Fruit fly (Drosophila melanogaster) whole organism, embryonic: ENCODE results near the gene CG7135.

ENCODE experiments used
- CG11093 ChIP-seq: fragments of 200-800 bp; sonication (Bioruptor generic); IDR thresholded peaks from 3 replicates; pipeline ENCODE4 v1.3.6; 2022; ENCODE audit warnings: missing biosample characterization, missing genetic modification characterization
- CG12744 ChIP-seq: fragments of 200-800 bp; sonication (Bioruptor generic); optimal IDR thresholded peaks from 2 replicates; lab custom pipeline; 2016; ENCODE audit warnings: missing biosample characterization, missing genetic modification characterization
- CG14965 ChIP-seq: fragments of 200-800 bp; sonication (Bioruptor generic); optimal IDR thresholded peaks from 2 replicates; lab custom pipeline; 2016; ENCODE audit warnings: missing biosample characterization, missing genetic modification characterization, borderline replicate concordance
- CG15073 ChIP-seq: fragments of 200-800 bp; sonication (Bioruptor generic); optimal IDR thresholded peaks from 2 replicates; lab custom pipeline; 2016; ENCODE audit warnings: missing biosample characterization, missing genetic modification characterization
- CG1529 ChIP-seq: fragments of 200-800 bp; sonication (Bioruptor generic); optimal IDR thresholded peaks from 3 replicates; lab custom pipeline; 2018; ENCODE audit warnings: missing biosample characterization, missing genetic modification characterization
- CG15601 ChIP-seq: fragments of 200-800 bp; sonication (Bioruptor generic); optimal IDR thresholded peaks from 3 replicates; lab custom pipeline; 2019; ENCODE audit warnings: missing biosample characterization, mild to moderate bottlenecking, missing genetic modification characterization, moderate library complexity
- CG16863 ChIP-seq: fragments of 200-800 bp; sonication (Bioruptor generic); optimal IDR thresholded peaks from 3 replicates; lab custom pipeline; 2016; ENCODE audit warnings: missing biosample characterization, missing genetic modification characterization
- CG18599 ChIP-seq: fragments of 200-800 bp; sonication (Bioruptor generic); optimal IDR thresholded peaks from 3 replicates; lab custom pipeline; 2017; ENCODE audit warnings: missing biosample characterization, missing genetic modification characterization, mild to moderate bottlenecking, moderate library complexity, missing genetic modification reagents
- CG2712 ChIP-seq: fragments of 200-800 bp; optimal IDR thresholded peaks from 3 replicates; lab custom pipeline; 2019; ENCODE audit warnings: missing biosample characterization, mild to moderate bottlenecking, missing genetic modification characterization, moderate library complexity
- CG4404 ChIP-seq: fragments of 200-800 bp; sonication (Bioruptor generic); IDR thresholded peaks from 2 replicates; pipeline ENCODE4 v1.3.6; 2022; ENCODE audit warnings: missing biosample characterization, missing genetic modification characterization
- CG6791 ChIP-seq: fragments of 200-800 bp; sonication (Bioruptor generic); IDR thresholded peaks from 3 replicates; pipeline ENCODE4 v1.3.6; 2022; ENCODE audit warnings: missing biosample characterization, missing genetic modification characterization; ENCODE audit not compliant: partially characterized antibody
- CG7928 ChIP-seq: fragments of 200-800 bp; sonication (Bioruptor generic); optimal IDR thresholded peaks from 2 replicates; lab custom pipeline; 2017; ENCODE audit warnings: missing biosample characterization, mild to moderate bottlenecking, missing genetic modification characterization
- CG8478 ChIP-seq: fragments of >200 bp; optimal IDR thresholded peaks from 2 replicates; lab custom pipeline; 2018
- CG8944 ChIP-seq: fragments of 200-800 bp; sonication (Bioruptor generic); optimal IDR thresholded peaks from 3 replicates; lab custom pipeline; 2016; ENCODE audit warnings: missing biosample characterization, missing genetic modification characterization
- CG9609 ChIP-seq: fragments of 200-800 bp; sonication (Bioruptor generic); optimal IDR thresholded peaks from 3 replicates; lab custom pipeline; 2016; ENCODE audit warnings: missing biosample characterization, missing genetic modification characterization
- CHES-1-like ChIP-seq: fragments of 200-800 bp; sonication (Bioruptor generic); optimal IDR thresholded peaks from 2 replicates; lab custom pipeline; 2016; ENCODE audit warnings: missing biosample characterization, missing genetic modification characterization
- D ChIP-seq, 2 experiments: fragments of 200-800 bp in 1 of 2; fragments of >200 bp in 1 of 2; sonication (Bioruptor generic) in 1 of 2; optimal IDR thresholded peaks; 2 replicates in 1 of 2; 3 replicates in 1 of 2; lab custom pipeline; 2017; ENCODE audit warnings: mild to moderate bottlenecking in 1 of 2, missing biosample characterization in 1 of 2, missing genetic modification characterization in 1 of 2, missing genetic modification reagents in 1 of 2
- Eip74EF ChIP-seq, 2 experiments: fragments of 200-800 bp in 1 of 2; fragments of >200 bp in 1 of 2; sonication (Bioruptor generic) in 1 of 2; optimal IDR thresholded peaks; 2 replicates each; lab custom pipeline; 2017 to 2019; ENCODE audit warnings: missing biosample characterization in 2 of 2, missing genetic modification characterization in 2 of 2, mild to moderate bottlenecking in 1 of 2, moderate library complexity in 1 of 2
- Fer2 ChIP-seq: fragments of 200-800 bp; sonication (Bioruptor generic); optimal IDR thresholded peaks from 2 replicates; lab custom pipeline; 2018; ENCODE audit warnings: missing biosample characterization, mild to moderate bottlenecking, missing genetic modification characterization, moderate library complexity
- HHEX ChIP-seq: fragments of 200-800 bp; sonication (Bioruptor generic); optimal IDR thresholded peaks from 3 replicates; lab custom pipeline; 2017; ENCODE audit warnings: missing biosample characterization, mild to moderate bottlenecking, missing genetic modification characterization, missing genetic modification reagents
- HLH3B ChIP-seq: fragments of 200-800 bp; sonication (Bioruptor generic); IDR thresholded peaks from 2 replicates; pipeline ENCODE4 v1.3.6; 2022; ENCODE audit warnings: missing biosample characterization, missing genetic modification characterization
- Jarid2 ChIP-seq: fragments of 200-800 bp; sonication (Bioruptor generic); optimal IDR thresholded peaks from 3 replicates; lab custom pipeline; 2017; ENCODE audit warnings: mild to moderate bottlenecking, missing biosample characterization, missing genetic modification reagents, missing genetic modification characterization
- MESR4 ChIP-seq: fragments of 200-800 bp; sonication (Bioruptor generic); optimal IDR thresholded peaks from 2 replicates; lab custom pipeline; 2018; ENCODE audit warnings: missing biosample characterization, mild to moderate bottlenecking, missing genetic modification characterization, moderate library complexity
- Max ChIP-seq: fragments of 200-800 bp; sonication (Bioruptor generic); optimal IDR thresholded peaks from 2 replicates; lab custom pipeline; 2016; ENCODE audit warnings: missing biosample characterization, mild to moderate bottlenecking, missing genetic modification characterization
- Med ChIP-seq: fragments of 200-800 bp; sonication (Bioruptor generic); peaks from one replicate; lab custom pipeline; 2016; ENCODE audit warnings: missing biosample characterization, missing genetic modification characterization, mild to moderate bottlenecking, inconsistent platforms, moderate library complexity
- Mes4 ChIP-seq: fragments of 200-800 bp; sonication (Bioruptor generic); optimal IDR thresholded peaks from 2 replicates; lab custom pipeline; 2016; ENCODE audit warnings: missing biosample characterization, missing genetic modification characterization
- Optix ChIP-seq: fragments of 200-800 bp; sonication (Bioruptor generic); IDR thresholded peaks from 3 replicates; pipeline ENCODE4 v1.3.6; 2022; ENCODE audit warnings: missing biosample characterization, missing genetic modification characterization
- Rx ChIP-seq: fragments of 200-800 bp; sonication (Bioruptor generic); IDR thresholded peaks from 2 replicates; pipeline ENCODE4 v1.3.6; 2022; ENCODE audit warnings: missing biosample characterization, missing genetic modification characterization
- Trl ChIP-seq, 3 experiments: fragments of >200 bp in 2 of 3; fragments of 200-800 bp in 1 of 3; sonication (Bioruptor generic) in 1 of 3; optimal IDR thresholded peaks; 2 replicates in 1 of 3; 3 replicates in 2 of 3; lab custom pipeline; 2016 to 2017; ENCODE audit warnings: missing biosample characterization in 1 of 3, missing genetic modification characterization in 1 of 3
- YL-1 ChIP-seq: fragments of 200-800 bp; sonication (Bioruptor generic); optimal IDR thresholded peaks from 3 replicates; lab custom pipeline; 2017; ENCODE audit warnings: missing biosample characterization, mild to moderate bottlenecking, missing genetic modification characterization
- ac ChIP-seq: fragments of 200-800 bp; sonication (Bioruptor generic); optimal IDR thresholded peaks from 3 replicates; lab custom pipeline; 2017; ENCODE audit warnings: missing biosample characterization, mild to moderate bottlenecking, missing genetic modification characterization
- amos ChIP-seq: fragments of 200-800 bp; sonication (Bioruptor generic); IDR thresholded peaks from 2 replicates; pipeline ENCODE4 v1.3.6; 2022; ENCODE audit warnings: missing biosample characterization, missing genetic modification characterization; ENCODE audit not compliant: partially characterized antibody
- ap ChIP-seq: fragments of 200-800 bp; sonication (Bioruptor generic); IDR thresholded peaks from 2 replicates; pipeline ENCODE4 v1.3.6; 2022; ENCODE audit warnings: missing biosample characterization, missing genetic modification characterization
- bcd ChIP-seq: fragments of 200-800 bp; sonication (Bioruptor generic); optimal IDR thresholded peaks from 2 replicates; lab custom pipeline; 2017; ENCODE audit warnings: missing biosample characterization, mild to moderate bottlenecking, missing genetic modification characterization
- chn ChIP-seq: fragments of 200-800 bp; sonication (Bioruptor generic); optimal IDR thresholded peaks from 2 replicates; lab custom pipeline; 2016; ENCODE audit warnings: missing biosample characterization, missing genetic modification characterization
- cwo ChIP-seq: fragments of 200-800 bp; sonication (Bioruptor generic); optimal IDR thresholded peaks from 3 replicates; lab custom pipeline; 2017; ENCODE audit warnings: missing biosample characterization, missing genetic modification characterization, mild to moderate bottlenecking, moderate library complexity, missing genetic modification reagents
- gem ChIP-seq: fragments of 200-800 bp; sonication (Bioruptor generic); optimal IDR thresholded peaks from 2 replicates; lab custom pipeline; 2019; ENCODE audit warnings: missing biosample characterization, mild to moderate bottlenecking, missing genetic modification characterization, moderate library complexity
- hbn ChIP-seq: fragments of 200-800 bp; sonication (Bioruptor generic); IDR thresholded peaks from 2 replicates; pipeline ENCODE4 v1.3.6; 2022; ENCODE audit warnings: missing biosample characterization, missing genetic modification characterization; ENCODE audit not compliant: partially characterized antibody
- jumu ChIP-seq: fragments of 200-800 bp; sonication (Bioruptor generic); optimal IDR thresholded peaks from 3 replicates; lab custom pipeline; 2016; ENCODE audit warnings: missing biosample characterization, missing genetic modification characterization
- klu ChIP-seq: fragments of 200-800 bp; sonication (Bioruptor generic); IDR thresholded peaks from 2 replicates; pipeline ENCODE4 v1.3.6; 2022; ENCODE audit warnings: missing biosample characterization, missing genetic modification characterization
- lbe ChIP-seq: fragments of 200-800 bp; sonication (Bioruptor generic); optimal IDR thresholded peaks from 2 replicates; lab custom pipeline; 2016; ENCODE audit warnings: missing biosample characterization, mild to moderate bottlenecking, missing genetic modification characterization
- org-1 ChIP-seq: fragments of 200-800 bp; sonication (Bioruptor generic); optimal IDR thresholded peaks from 2 replicates; lab custom pipeline; 2017; ENCODE audit warnings: missing biosample characterization, missing genetic modification characterization
- shn ChIP-seq: fragments of 200-800 bp; sonication (Bioruptor generic); optimal IDR thresholded peaks from 3 replicates; lab custom pipeline; 2016; ENCODE audit warnings: missing biosample characterization, missing genetic modification characterization
- slbo ChIP-seq: fragments of 200-800 bp; sonication (Bioruptor generic); IDR thresholded peaks from 2 replicates; pipeline ENCODE4 v1.3.6; 2022; ENCODE audit warnings: missing biosample characterization, missing genetic modification characterization
- sna ChIP-seq: fragments of 200-800 bp; sonication (Bioruptor generic); IDR thresholded peaks from 2 replicates; pipeline ENCODE4 v1.3.6; 2022; ENCODE audit warnings: missing biosample characterization, missing genetic modification characterization; ENCODE audit not compliant: partially characterized antibody
- trh ChIP-seq: fragments of 200-800 bp; sonication (Bioruptor generic); optimal IDR thresholded peaks from 2 replicates; lab custom pipeline; 2016; ENCODE audit warnings: missing biosample characterization, missing genetic modification characterization
- vnd ChIP-seq: fragments of 200-800 bp; sonication (Bioruptor generic); IDR thresholded peaks from 3 replicates; pipeline ENCODE4 v1.3.6; 2022; ENCODE audit warnings: missing biosample characterization, missing genetic modification characterization; ENCODE audit not compliant: partially characterized antibody
- vvl ChIP-seq: fragments of 200-800 bp; sonication (Bioruptor generic); IDR thresholded peaks from 2 replicates; pipeline ENCODE4 v1.3.6; 2022; ENCODE audit warnings: missing biosample characterization, missing genetic modification characterization
- wek ChIP-seq: fragments of 200-800 bp; sonication (Bioruptor generic); optimal IDR thresholded peaks from 3 replicates; lab custom pipeline; 2018; ENCODE audit warnings: missing biosample characterization, mild to moderate bottlenecking, missing genetic modification characterization, moderate library complexity

Gene CG7135

dm6 chrX:18101098-18101711 lies 2.2 kb upstream of the CG7135 start, which contains the start of gene Mvb12 (continued):
- TF ChIP-seq HHEX (GFP tag; lab: Kevin White, UChicago) (no peak), slbo (peak; percentile 41; the same call in 1 of the 2 replicates), CG1529 (GFP tag; lab: Kevin White, UChicago) (peak; percentile 27), cwo (no peak), Max (no peak), gem (tag; lab: Kevin White, UChicago) (peak; percentile 18), YL-1 (GFP tag; lab: Kevin White, UChicago) (peak; percentile 23), CG8478 (lab: Kevin White, UChicago) (no peak), D (optimal IDR thresholded peaks at IDR 0.05; lab: Kevin White, UChicago) (no peak), D (GFP tag; optimal IDR thresholded peaks at IDR 0.05; lab: Kevin White, UChicago) (no peak), chn (GFP tag; lab: Kevin White, UChicago) (peak; percentile 5), Trl (optimal IDR thresholded peaks at IDR 0.05; lab: Kevin White, UChicago) (no peak), Trl (GFP tag; optimal IDR thresholded peaks at IDR 0.05; lab: Kevin White, UChicago) (no peak), CG18599 (GFP tag; lab: Kevin White, UChicago) (no peak), vnd (GFP tag; lab: Robert Waterston, UW) (peak; percentile 19; the same call in 2 of the 3 replicates), Med (GFP tag; lab: Kevin White, UChicago) (peak; percentile 76), CG7928 (no peak), jumu (GFP tag; lab: Kevin White, UChicago) (no peak), HLH3B (GFP tag; lab: Robert Waterston, UW) (no peak), vvl (GFP tag; lab: Robert Waterston, UW) (peak; percentile 27; the same call in 1 of the 2 replicates), CG14965 (no peak), org-1 (GFP tag; lab: Kevin White, UChicago) (no peak), trh (GFP tag; lab: Kevin White, UChicago) (no peak), shn (GFP tag; lab: Kevin White, UChicago) (no peak), ac (GFP tag; lab: Kevin White, UChicago) (no peak), amos (GFP tag; lab: Robert Waterston, UW) (peak; percentile 73), hbn (peak; percentile 51), CG12744 (GFP tag; lab: Kevin White, UChicago) (no peak), Jarid2 (GFP tag; lab: Kevin White, UChicago) (peak; percentile 62), Optix (GFP tag; lab: Robert Waterston, UW) (no peak), CG4404 (GFP tag; lab: Robert Waterston, UW) (no peak), CHES-1-like (GFP tag; lab: Kevin White, UChicago) (no peak), wek (GFP tag; lab: Kevin White, UChicago) (peak; percentile 30), ap (no peak), Mes4 (GFP tag; lab: Kevin White, UChicago) (no peak), bcd (GFP tag; lab: Kevin White, UChicago) (no peak), klu (no peak), CG2712 (tag; lab: Kevin White, UChicago) (peak; percentile 18), Rx (no peak), CG11093 (no peak), CG15073 (GFP tag; lab: Kevin White, UChicago) (no peak), lbe (GFP tag; lab: Kevin White, UChicago) (no peak), sna (GFP tag; lab: Robert Waterston, UW) (no peak), CG8944 (GFP tag; lab: Kevin White, UChicago) (no peak), Fer2 (no peak), MESR4 (GFP tag; lab: Kevin White, UChicago) (peak; percentile 54), CG6791 (peak; percentile 63), Eip74EF (GFP tag; optimal IDR thresholded peaks at IDR 0.05; lab: Kevin White, UChicago) (peak in 1 of 2 experiments; percentile 76), CG15601 (tag; lab: Kevin White, UChicago) (peak; percentile 45), CG9609 (GFP tag; lab: Kevin White, UChicago) (no peak), CG16863 (GFP tag; lab: Kevin White, UChicago) (no peak)
